Worm (Caenorhabditis elegans) whole organism, mixed stage, embryonic: ENCODE results near the gene F33E11.3.

Experiments
- M03D4.4 ChIP-seq: sonication (generic microtip); optimal IDR thresholded peaks from 2 replicates; lab custom pipeline; 2017; ENCODE audit warnings: mild to moderate bottlenecking, missing genetic modification characterization, missing compliant biosample characterization
- bed-3 ChIP-seq: fragments of 200-800 bp; sonication (Bioruptor generic); optimal IDR thresholded peaks from 3 replicates; lab custom pipeline; 2018; ENCODE audit warnings: mild to moderate bottlenecking, missing genetic modification characterization, moderate library complexity, missing compliant biosample characterization
- blmp-1 ChIP-seq: fragments of 150-350 bp; optimal IDR thresholded peaks from 2 replicates; lab custom pipeline; 2014; ENCODE audit warnings: missing biosample characterization, missing genetic modification characterization
- ceh-39 ChIP-seq: fragments of 150-350 bp; optimal IDR thresholded peaks from 2 replicates; lab custom pipeline; 2014; ENCODE audit warnings: missing biosample characterization, missing genetic modification characterization
- ceh-43 ChIP-seq: fragments of 200-800 bp; sonication (Bioruptor generic); optimal IDR thresholded peaks from 2 replicates; lab custom pipeline; 2018; ENCODE audit warnings: mild to moderate bottlenecking, missing genetic modification characterization, moderate library complexity, missing compliant biosample characterization
- ceh-83 ChIP-seq: fragments of 200-800 bp; sonication (Bioruptor generic); optimal IDR thresholded peaks from 2 replicates; lab custom pipeline; 2018; ENCODE audit warnings: mild to moderate bottlenecking, missing genetic modification characterization, missing compliant biosample characterization
- ces-1 ChIP-seq: fragments of 150-350 bp; optimal IDR thresholded peaks from 2 replicates; lab custom pipeline; 2014; ENCODE audit warnings: missing biosample characterization, missing genetic modification reagents, missing genetic modification characterization
- cnd-1 ChIP-seq: fragments of 200-800 bp; sonication (Bioruptor generic); optimal IDR thresholded peaks from 2 replicates; lab custom pipeline; 2018; ENCODE audit warnings: mild to moderate bottlenecking, missing genetic modification characterization, missing compliant biosample characterization
- drap-1 ChIP-seq: fragments of 200-800 bp; sonication (Bioruptor generic); optimal IDR thresholded peaks from 3 replicates; lab custom pipeline; 2018; ENCODE audit warnings: mild to moderate bottlenecking, missing genetic modification characterization, missing compliant biosample characterization
- elt-1 ChIP-seq: sonication (generic microtip); optimal IDR thresholded peaks from 2 replicates; lab custom pipeline; 2017; ENCODE audit warnings: missing genetic modification characterization, mild to moderate bottlenecking, missing compliant biosample characterization, antibody characterized with exemption, moderate library complexity, borderline replicate concordance; ENCODE audit not compliant: insufficient read depth
- elt-3 ChIP-seq: fragments of 150-350 bp; optimal IDR thresholded peaks from 2 replicates; lab custom pipeline; 2014; ENCODE audit warnings: missing biosample characterization, missing genetic modification characterization
- flh-1 ChIP-seq: fragments of 200-800 bp; sonication (Bioruptor generic); optimal IDR thresholded peaks from 2 replicates; lab custom pipeline; 2018; ENCODE audit warnings: mild to moderate bottlenecking, missing genetic modification characterization, moderate library complexity, missing compliant biosample characterization
- ham-2 ChIP-seq: fragments of 200-800 bp; sonication (Bioruptor generic); optimal IDR thresholded peaks from 2 replicates; lab custom pipeline; 2018; ENCODE audit warnings: mild to moderate bottlenecking, missing genetic modification characterization, missing compliant biosample characterization
- hlh-1 ChIP-seq: fragments of 150-350 bp; optimal IDR thresholded peaks from 2 replicates; lab custom pipeline; 2014; ENCODE audit warnings: missing biosample characterization, missing genetic modification reagents, missing genetic modification characterization
- lin-32 ChIP-seq: fragments of 200-800 bp; sonication (Bioruptor generic); optimal IDR thresholded peaks from 2 replicates; lab custom pipeline; 2018; ENCODE audit warnings: mild to moderate bottlenecking, missing genetic modification characterization, missing compliant biosample characterization
- lsy-2 ChIP-seq: fragments of 150-350 bp; optimal IDR thresholded peaks from 2 replicates; lab custom pipeline; 2014; ENCODE audit warnings: missing biosample characterization, missing genetic modification characterization
- mab-5 ChIP-seq: fragments of 150-350 bp; optimal IDR thresholded peaks from 2 replicates; lab custom pipeline; 2014; ENCODE audit warnings: missing biosample characterization, missing genetic modification characterization
- mep-1 ChIP-seq: fragments of 150-350 bp; optimal IDR thresholded peaks from 2 replicates; lab custom pipeline; 2017; ENCODE audit warnings: missing biosample characterization, missing genetic modification reagents, missing genetic modification characterization, inconsistent platforms
- mls-2 ChIP-seq: sonication (generic microtip); optimal IDR thresholded peaks from 2 replicates; lab custom pipeline; 2016; ENCODE audit warnings: mild to moderate bottlenecking, missing genetic modification characterization, moderate library complexity, missing compliant biosample characterization
- nhr-12 ChIP-seq: fragments of 150-350 bp; optimal IDR thresholded peaks from 2 replicates; lab custom pipeline; 2014; ENCODE audit warnings: missing biosample characterization, missing genetic modification characterization
- nhr-2 ChIP-seq: fragments of 150-350 bp; optimal IDR thresholded peaks from 2 replicates; lab custom pipeline; 2014; ENCODE audit warnings: missing biosample characterization, missing genetic modification characterization
- nhr-237 ChIP-seq: fragments of 150-350 bp; optimal IDR thresholded peaks from 2 replicates; lab custom pipeline; 2014; ENCODE audit warnings: missing biosample characterization, missing genetic modification characterization
- nhr-28 ChIP-seq: fragments of 150-350 bp; optimal IDR thresholded peaks from 2 replicates; lab custom pipeline; 2014; ENCODE audit warnings: missing biosample characterization, missing genetic modification characterization
- nhr-76 ChIP-seq: sonication (generic microtip); optimal IDR thresholded peaks from 2 replicates; lab custom pipeline; 2017; ENCODE audit warnings: missing biosample characterization, missing genetic modification characterization
- pha-4 ChIP-seq: fragments of 150-350 bp; optimal IDR thresholded peaks from 2 replicates; lab custom pipeline; 2018; ENCODE audit warnings: missing biosample characterization, missing genetic modification reagents, missing genetic modification characterization
- sem-2 ChIP-seq: fragments of 200-800 bp; sonication (Bioruptor generic); optimal IDR thresholded peaks from 2 replicates; lab custom pipeline; 2018; ENCODE audit warnings: mild to moderate bottlenecking, missing genetic modification characterization, missing compliant biosample characterization
- snpc-4 ChIP-seq: fragments of 150-350 bp; optimal IDR thresholded peaks from 2 replicates; lab custom pipeline; 2014; ENCODE audit warnings: missing biosample characterization, missing genetic modification characterization
- sptf-1 ChIP-seq: sonication (generic microtip); optimal IDR thresholded peaks from 2 replicates; lab custom pipeline; 2017; ENCODE audit warnings: mild to moderate bottlenecking, missing genetic modification characterization, moderate library complexity, missing compliant biosample characterization
- tbx-8 ChIP-seq: fragments of 200-800 bp; sonication (Bioruptor generic); optimal IDR thresholded peaks from 2 replicates; lab custom pipeline; 2018; ENCODE audit warnings: mild to moderate bottlenecking, missing genetic modification characterization, moderate library complexity, missing compliant biosample characterization
- unc-120 ChIP-seq: sonication (generic microtip); optimal IDR thresholded peaks from 2 replicates; lab custom pipeline; 2017; ENCODE audit warnings: missing genetic modification characterization, missing compliant biosample characterization; ENCODE audit not compliant: poor library complexity, severe bottlenecking
- unc-39 ChIP-seq: fragments of 150-350 bp; optimal IDR thresholded peaks from 2 replicates; lab custom pipeline; 2014; ENCODE audit warnings: missing biosample characterization, missing genetic modification characterization
- unc-62 ChIP-seq: fragments of 150-350 bp; optimal IDR thresholded peaks from 2 replicates; lab custom pipeline; 2014; ENCODE audit warnings: missing biosample characterization, missing genetic modification reagents, missing genetic modification characterization
- zip-8 ChIP-seq: fragments of 150-350 bp; optimal IDR thresholded peaks from 2 replicates; lab custom pipeline; 2014; ENCODE audit warnings: missing biosample characterization, missing genetic modification characterization
- ztf-11 ChIP-seq: fragments of 150-350 bp; optimal IDR thresholded peaks from 2 replicates; lab custom pipeline; 2014; ENCODE audit warnings: missing biosample characterization, missing genetic modification characterization

Gene F33E11.3

ce11 chrV:346005-346404, 41.5 kb upstream of the F33E11.3 start:
- TF ChIP-seq snpc-4 (tag; lab: Kevin White, UChicago) (no peak), mls-2 (tag; lab: Kevin White, UChicago) (no peak), elt-3 (no peak), pha-4 (no peak), ces-1 (GFP tag; lab: Kevin White, UChicago) (no peak), elt-1 (tag; lab: Kevin White, UChicago) (no peak), nhr-237 (tag; lab: Kevin White, UChicago) (no peak), sem-2 (GFP tag; lab: Kevin White, UChicago) (no peak), unc-39 (tag; lab: Kevin White, UChicago) (no peak), mab-5 (tag; lab: Kevin White, UChicago) (no peak)

ce11 chrV:343546-343945, 39.0 kb upstream of the F33E11.3 start:
- TF ChIP-seq nhr-76 (no peak), drap-1 (GFP tag; lab: Kevin White, UChicago) (no peak), zip-8 (tag; lab: Kevin White, UChicago) (no peak), pha-4 (no peak), unc-39 (tag; lab: Kevin White, UChicago) (no peak), cnd-1 (tag; lab: Kevin White, UChicago) (no peak), unc-120 (tag; lab: Kevin White, UChicago) (no peak), bed-3 (GFP tag; lab: Kevin White, UChicago) (no peak), ham-2 (no peak), ceh-83 (no peak), mls-2 (tag; lab: Kevin White, UChicago) (no peak), elt-3 (no peak), ceh-39 (tag; lab: Kevin White, UChicago) (no peak), snpc-4 (tag; lab: Kevin White, UChicago) (no peak), tbx-8 (GFP tag; lab: Kevin White, UChicago) (no peak), sem-2 (GFP tag; lab: Kevin White, UChicago) (no peak)

- TF ChIP-seq flh-1 (GFP tag; lab: Kevin White, UChicago) (no peak), nhr-76 (no peak), ceh-43 (GFP tag; lab: Kevin White, UChicago) (no peak), drap-1 (GFP tag; lab: Kevin White, UChicago) (no peak), blmp-1 (tag; lab: Kevin White, UChicago) (no peak), nhr-2 (tag; lab: Kevin White, UChicago) (no peak), nhr-12 (no peak), ztf-11 (tag; lab: Kevin White, UChicago) (no peak), sptf-1 (no peak), nhr-237 (tag; lab: Kevin White, UChicago) (no peak), bed-3 (GFP tag; lab: Kevin White, UChicago) (no peak), ham-2 (no peak), unc-120 (tag; lab: Kevin White, UChicago) (no peak), mep-1 (tag; lab: Kevin White, UChicago) (no peak), ceh-39 (tag; lab: Kevin White, UChicago) (no peak), M03D4.4 (tag; lab: Kevin White, UChicago) (no peak)
Measured at ce11 chrV:343128-343527, 38.6 kb upstream of the F33E11.3 start, which contains the start of gene wago-10. wago-10 (plus strand) TSS chrV:343428.

ce11 chrV:342346-342745, 37.8 kb upstream of the F33E11.3 start:
- TF ChIP-seq nhr-28 (tag; lab: Kevin White, UChicago) (no peak), lin-32 (GFP tag; lab: Kevin White, UChicago) (no peak), sptf-1 (no peak), nhr-2 (tag; lab: Kevin White, UChicago) (no peak), sem-2 (GFP tag; lab: Kevin White, UChicago) (no peak), elt-3 (no peak), mep-1 (tag; lab: Kevin White, UChicago) (no peak), ces-1 (GFP tag; lab: Kevin White, UChicago) (no peak), mab-5 (tag; lab: Kevin White, UChicago) (no peak), drap-1 (GFP tag; lab: Kevin White, UChicago) (no peak), nhr-237 (tag; lab: Kevin White, UChicago) (no peak), unc-62 (GFP tag; lab: Kevin White, UChicago) (no peak), bed-3 (GFP tag; lab: Kevin White, UChicago) (no peak), lsy-2 (tag; lab: Kevin White, UChicago) (no peak), nhr-12 (no peak), mls-2 (tag; lab: Kevin White, UChicago) (no peak), hlh-1 (tag; lab: Kevin White, UChicago) (no peak), unc-39 (tag; lab: Kevin White, UChicago) (no peak), ceh-83 (no peak), cnd-1 (tag; lab: Kevin White, UChicago) (no peak)
